Fruit fly (Drosophila melanogaster): ENCODE data around the gene CG15458.

CG15458 gene

dm6 chrX:20434534-20434933 lies 20.5 kb upstream of the CG15458 start (continued):
- TF ChIP-seq bsh (GFP tag; optimal IDR thresholded peaks at IDR 0.05) = no peak
- TF ChIP-seq Nf-YA (GFP tag; IDR thresholded peaks at IDR 0.05) = no peak
- TF ChIP-seq CG7963 (GFP tag; IDR thresholded peaks at IDR 0.05; ENCODE audit: partially characterized antibody) = no peak
- peak; percentile 22 for TF ChIP-seq zfh2 (GFP tag; optimal IDR thresholded peaks at IDR 0.05)
- TF ChIP-seq ara (GFP tag; IDR thresholded peaks at IDR 0.05) = no peak
- TF ChIP-seq CG14860 (GFP tag; IDR thresholded peaks at IDR 0.05; ENCODE audit: partially characterized antibody) = no peak
- TF ChIP-seq slp2 (GFP tag; optimal IDR thresholded peaks at IDR 0.05) = no peak
- TF ChIP-seq yki (optimal IDR thresholded peaks at IDR 0.05) = no peak
- peak; percentile 51 for TF ChIP-seq Fer1 (GFP tag; optimal IDR thresholded peaks at IDR 0.05)
- TF ChIP-seq btn (GFP tag; optimal IDR thresholded peaks at IDR 0.05) = no peak
- no peak for TF ChIP-seq croc (GFP tag; conservative IDR thresholded peaks at IDR 0.05)
- no peak for TF ChIP-seq Nf-YB (GFP tag; optimal IDR thresholded peaks at IDR 0.05)
- no peak for TF ChIP-seq CG4360 (GFP tag; IDR thresholded peaks at IDR 0.05)
- TF ChIP-seq CG11093 (GFP tag; IDR thresholded peaks at IDR 0.05) = no peak
- no peak for TF ChIP-seq gsb-n (tag; optimal IDR thresholded peaks at IDR 0.05)
- peak; percentile 45 for TF ChIP-seq CG15269 (tag; optimal IDR thresholded peaks at IDR 0.05)
- no peak for TF ChIP-seq ttk (GFP tag; IDR thresholded peaks at IDR 0.05)
- no peak for TF ChIP-seq lov (optimal IDR thresholded peaks at IDR 0.05)
- TF ChIP-seq lov (GFP tag; IDR thresholded peaks at IDR 0.05) = no peak
- 0 out of 2 replicates have a peak, but pooled peaks have one; percentile 7 for TF ChIP-seq Rfx (GFP tag; IDR thresholded peaks at IDR 0.05)
- no peak for TF ChIP-seq rib (GFP tag; IDR thresholded peaks at IDR 0.05)
- no peak for TF ChIP-seq hbn (GFP tag; IDR thresholded peaks at IDR 0.05; ENCODE audit: partially characterized antibody)
- TF ChIP-seq twi (tag; optimal IDR thresholded peaks at IDR 0.05) = no peak
- no peak for TF ChIP-seq CG17361 (GFP tag; IDR thresholded peaks at IDR 0.05)
- no peak for TF ChIP-seq Bdp1 (GFP tag; optimal IDR thresholded peaks at IDR 0.05)
- no peak for TF ChIP-seq inv (GFP tag; IDR thresholded peaks at IDR 0.05; ENCODE audit: partially characterized antibody)
- no peak for TF ChIP-seq D19B (GFP tag; optimal IDR thresholded peaks at IDR 0.05)
- no peak for TF ChIP-seq Scr (GFP tag; IDR thresholded peaks at IDR 0.05; ENCODE audit: partially characterized antibody)
- no peak for TF ChIP-seq HLHmδ (GFP tag; optimal IDR thresholded peaks at IDR 0.05)
- no peak for TF ChIP-seq CG3838 (GFP tag; optimal IDR thresholded peaks at IDR 0.05)
- no peak for TF ChIP-seq CG33557 (GFP tag; optimal IDR thresholded peaks at IDR 0.05)
- TF ChIP-seq ewg (GFP tag; optimal IDR thresholded peaks at IDR 0.05) = no peak
- TF ChIP-seq CG8281 (tag; optimal IDR thresholded peaks at IDR 0.05) = no peak
- TF ChIP-seq Antp (GFP tag; optimal IDR thresholded peaks at IDR 0.05) = peak; percentile 23
- TF ChIP-seq sima (GFP tag; optimal IDR thresholded peaks at IDR 0.05) = no peak
- peak; percentile 19 for TF ChIP-seq Oli (tag; optimal IDR thresholded peaks at IDR 0.05)
- no peak for TF ChIP-seq dan (GFP tag; IDR thresholded peaks at IDR 0.05)
- peak; percentile 53 for TF ChIP-seq abd-A (tag; optimal IDR thresholded peaks at IDR 0.05)
- no peak for TF ChIP-seq ash1 (GFP tag; optimal IDR thresholded peaks at IDR 0.05)
- TF ChIP-seq CG1832 (GFP tag; optimal IDR thresholded peaks at IDR 0.05) = no peak
- peak; percentile 13 for TF ChIP-seq CG17359 (tag; optimal IDR thresholded peaks at IDR 0.05)
- no peak for TF ChIP-seq CG11085 (GFP tag; IDR thresholded peaks at IDR 0.05)
- TF ChIP-seq CG10267 (tag; optimal IDR thresholded peaks at IDR 0.05) = no peak
- peak; percentile 22 for TF ChIP-seq CG30403 (GFP tag; optimal IDR thresholded peaks at IDR 0.05)
- peak; percentile 36; the same call in 1 of the 2 replicates for TF ChIP-seq Ptx1 (GFP tag; IDR thresholded peaks at IDR 0.05)
- no peak for TF ChIP-seq tll (GFP tag; optimal IDR thresholded peaks at IDR 0.05)
- TF ChIP-seq da (GFP tag; optimal IDR thresholded peaks at IDR 0.05) = no peak
- TF ChIP-seq CG3847 (GFP tag; IDR thresholded peaks at IDR 0.05) = no peak
- no peak for TF ChIP-seq zfh1 (GFP tag; IDR thresholded peaks at IDR 0.05)
- TF ChIP-seq Gsc (GFP tag; IDR thresholded peaks at IDR 0.05) = no peak
- no peak for TF ChIP-seq NC2α (GFP tag; optimal IDR thresholded peaks at IDR 0.05)
- peak; percentile 40 for TF ChIP-seq CG9817 (tag; optimal IDR thresholded peaks at IDR 0.05)

All from whole organism, embryonic.